Worm (Caenorhabditis elegans): ENCODE measurements around the gene Y41G9A.17.

Gene Y41G9A.17

ce11 chrX:2969447-2969989, 30.0 kb downstream of the Y41G9A.17 start:
- TF ChIP-seq unc-62 (GFP tag; optimal IDR thresholded peaks at IDR 0.05): no peak

- TF ChIP-seq unc-62 (GFP tag; optimal IDR thresholded peaks at IDR 0.05): no peak
These were observed 33.3 kb downstream of the Y41G9A.17 start for ce11 chrX:2966252-2966651.

ce11 chrX:2960703-2961102, 38.8 kb downstream of the Y41G9A.17 start:
- TF ChIP-seq unc-62 (GFP tag; optimal IDR thresholded peaks at IDR 0.05): no peak

ce11 chrX:2957446-2957985, 42.0 kb downstream of the Y41G9A.17 start, which contains the start of gene gbb-1:
TSS of gene gbb-1 (plus strand) at chrX:2957935.
- TF ChIP-seq unc-62 (GFP tag; optimal IDR thresholded peaks at IDR 0.05): no peak

- TF ChIP-seq unc-62 (GFP tag; optimal IDR thresholded peaks at IDR 0.05): no peak
These were observed 43.9 kb downstream of the Y41G9A.17 start for ce11 chrX:2955628-2956027.

- TF ChIP-seq unc-62 (GFP tag; optimal IDR thresholded peaks at IDR 0.05): no peak
These were observed 46.0 kb downstream of the Y41G9A.17 start for ce11 chrX:2953522-2954032.

ce11 chrX:2950234-2950633, 49.3 kb downstream of the Y41G9A.17 start:
- TF ChIP-seq unc-62 (GFP tag; optimal IDR thresholded peaks at IDR 0.05): no peak

ce11 chrX:2946508-2947005, 53.0 kb downstream of the Y41G9A.17 start, which contains the start of the genes Y41G9A.10 and Y41G9A.5:
TSS of gene Y41G9A.10 (minus strand) at chrX:2946558.
TSS of gene Y41G9A.5 (plus strand) at chrX:2946667.
- no peak for TF ChIP-seq unc-62 (GFP tag; optimal IDR thresholded peaks at IDR 0.05)
